Worm (Caenorhabditis elegans): ENCODE data around the gene C50D2.7.

Gene C50D2.7

ce11 chrII:65484-65883 lies 29.6 kb downstream of the C50D2.7 start:
- TF ChIP-seq ceh-82 (tag; optimal IDR thresholded peaks at IDR 0.05), result no peak
- no peak for TF ChIP-seq egl-27 (tag; optimal IDR thresholded peaks at IDR 0.05)
- peak; percentile 13 for TF ChIP-seq dve-1 (tag; optimal IDR thresholded peaks at IDR 0.05; ENCODE audit: insufficient read depth)
- no peak for TF ChIP-seq D1046.2 (GFP tag; IDR thresholded peaks at IDR 0.05)
- no peak for TF ChIP-seq ceh-28 (tag; optimal IDR thresholded peaks at IDR 0.05)
- TF ChIP-seq hif-1 (tag; optimal IDR thresholded peaks at IDR 0.05), result no peak
- no peak for TF ChIP-seq mxl-3 (GFP tag; optimal IDR thresholded peaks at IDR 0.05)
- TF ChIP-seq pqm-1 (tag; optimal IDR thresholded peaks at IDR 0.05), result peak; percentile 31
- no peak for TF ChIP-seq daf-19 (GFP tag; conservative IDR thresholded peaks at IDR 0.05)
- TF ChIP-seq dmd-6 (GFP tag; IDR thresholded peaks at IDR 0.05), result peak; percentile 32; the same call in 1 of the 2 replicates
- no peak for TF ChIP-seq snpc-4 (tag; optimal IDR thresholded peaks at IDR 0.05)
- no peak for TF ChIP-seq F26F4.8 (GFP tag; conservative IDR thresholded peaks at IDR 0.05)
- no peak for TF ChIP-seq rbr-2 (tag; optimal IDR thresholded peaks at IDR 0.05)
- TF ChIP-seq nhr-48 (tag; optimal IDR thresholded peaks at IDR 0.05), result no peak
- TF ChIP-seq nhr-111 (GFP tag; optimal IDR thresholded peaks at IDR 0.05), result no peak
- TF ChIP-seq ama-1 (optimal IDR thresholded peaks at IDR 0.05), result no peak
- no peak for TF ChIP-seq nhr-6 (tag; optimal IDR thresholded peaks at IDR 0.05)

- TF ChIP-seq ceh-32 (tag; optimal IDR thresholded peaks at IDR 0.05; ENCODE audit: poor library complexity), result no peak
Measured at ce11 chrII:61013-61412, 34.1 kb downstream of the C50D2.7 start, which contains the start of gene C23H3.2. Gene C23H3.2 (plus strand): TSS chrII:61313.

ce11 chrII:60049-60448 lies 35.0 kb downstream of the C50D2.7 start:
- TF ChIP-seq ceh-44 (GFP tag; IDR thresholded peaks at IDR 0.05) (no peak), nhr-237 (tag; optimal IDR thresholded peaks at IDR 0.05) (no peak), lin-29 (GFP tag; IDR thresholded peaks at IDR 0.05) (no peak), zip-2 (tag; optimal IDR thresholded peaks at IDR 0.05) (no peak), hlh-11 (tag; optimal IDR thresholded peaks at IDR 0.05) (peak; percentile 22), dmd-6 (GFP tag; IDR thresholded peaks at IDR 0.05) (no peak), pha-4 (GFP tag; IDR thresholded peaks at IDR 0.05) (no peak), pha-4 (tag; optimal IDR thresholded peaks at IDR 0.05) (no peak), nhr-28 (tag; optimal IDR thresholded peaks at IDR 0.05) (peak; percentile 26), F44E2.7 (GFP tag; IDR thresholded peaks at IDR 0.05) (no peak), hlh-30 (tag; optimal IDR thresholded peaks at IDR 0.05; ENCODE audit: insufficient read depth) (peak; percentile 47), zag-1 (tag; optimal IDR thresholded peaks at IDR 0.05) (no peak), nhr-102 (tag; optimal IDR thresholded peaks at IDR 0.05) (no peak), ceh-28 (tag; optimal IDR thresholded peaks at IDR 0.05) (no peak), ZK337.2 (GFP tag; IDR thresholded peaks at IDR 0.05) (no peak), duxl-1 (tag; optimal IDR thresholded peaks at IDR 0.05; ENCODE audit: poor library complexity) (no peak), nhr-10 (tag; optimal IDR thresholded peaks at IDR 0.05) (no peak), mdt-29 (GFP tag; IDR thresholded peaks at IDR 0.05) (no peak), T26A8.4 (GFP tag; IDR thresholded peaks at IDR 0.05) (no peak), fos-1 (tag; optimal IDR thresholded peaks at IDR 0.05) (no peak), lin-1 (GFP tag; IDR thresholded peaks at IDR 0.05) (no peak), ama-1 (optimal IDR thresholded peaks at IDR 0.05) (no peak)

- TF ChIP-seq unc-62 (GFP tag; optimal IDR thresholded peaks at IDR 0.05 in 1 of 2) (peak in 1 of 2 experiments; percentile 78), unc-62 (tag; optimal IDR thresholded peaks at IDR 0.05) (no peak), tra-1 (GFP tag; IDR thresholded peaks at IDR 0.05) (no peak), F26F4.8 (GFP tag; conservative IDR thresholded peaks at IDR 0.05) (no peak), zip-11 (GFP tag; IDR thresholded peaks at IDR 0.05) (no peak), Y5F2A.4 (GFP tag; optimal IDR thresholded peaks at IDR 0.05) (no peak), dmd-8 (GFP tag; IDR thresholded peaks at IDR 0.05) (0 out of 2 replicates have a peak, but pooled peaks have one; percentile 9), set-16 (GFP tag; IDR thresholded peaks at IDR 0.05) (no peak), egl-27 (tag; optimal IDR thresholded peaks at IDR 0.05) (no peak), R02D3.7 (tag; optimal IDR thresholded peaks at IDR 0.05) (no peak), attf-4 (tag; optimal IDR thresholded peaks at IDR 0.05) (no peak), lin-39 (tag; optimal IDR thresholded peaks at IDR 0.05) (no peak), hmg-1.1 (GFP tag; IDR thresholded peaks at IDR 0.05) (no peak), lsy-2 (tag; optimal IDR thresholded peaks at IDR 0.05) (no peak), dmd-6 (GFP tag; IDR thresholded peaks at IDR 0.05) (0 out of 2 replicates have a peak, but pooled peaks have one; percentile 3), mdl-1 (tag; optimal IDR thresholded peaks at IDR 0.05) (no peak)
Measured at ce11 chrII:57873-58272, 37.2 kb downstream of the C50D2.7 start.
